Worm (Caenorhabditis elegans) whole organism, midembryonic: Measurements from ENCODE around the gene F15H10.12.

Experiments used
- T22C8.4 ChIP-seq: fragments of 200-800 bp; sonication (Bioruptor generic); IDR thresholded peaks from 2 replicates; pipeline ENCODE4 v1.3.6; 2022; ENCODE audit warnings: missing genetic modification characterization, missing compliant biosample characterization
- flt-1 ChIP-seq: fragments of 200-800 bp; sonication (Bioruptor generic); IDR thresholded peaks from 2 replicates; pipeline ENCODE4 v1.3.6; 2022; ENCODE audit warnings: missing genetic modification characterization, missing compliant biosample characterization
- klf-2 ChIP-seq: fragments of 200-800 bp; sonication (Bioruptor generic); conservative IDR thresholded peaks from 2 replicates; pipeline ENCODE4 v1.3.6; 2022; ENCODE audit warnings: missing genetic modification reagents, missing genetic modification characterization, missing compliant biosample characterization
- med-1 ChIP-seq: sonication (generic microtip); optimal IDR thresholded peaks from 2 replicates; lab custom pipeline; 2017; ENCODE audit warnings: missing genetic modification characterization, mild to moderate bottlenecking, missing compliant biosample characterization, antibody characterized with exemption, missing genetic modification reagents; ENCODE audit not compliant: insufficient read depth
- ztf-29 ChIP-seq: fragments of 200-800 bp; sonication (Bioruptor generic); IDR thresholded peaks from 2 replicates; pipeline ENCODE4 v1.3.6; 2022; ENCODE audit warnings: missing genetic modification reagents, missing genetic modification characterization, missing compliant biosample characterization

DNA sequence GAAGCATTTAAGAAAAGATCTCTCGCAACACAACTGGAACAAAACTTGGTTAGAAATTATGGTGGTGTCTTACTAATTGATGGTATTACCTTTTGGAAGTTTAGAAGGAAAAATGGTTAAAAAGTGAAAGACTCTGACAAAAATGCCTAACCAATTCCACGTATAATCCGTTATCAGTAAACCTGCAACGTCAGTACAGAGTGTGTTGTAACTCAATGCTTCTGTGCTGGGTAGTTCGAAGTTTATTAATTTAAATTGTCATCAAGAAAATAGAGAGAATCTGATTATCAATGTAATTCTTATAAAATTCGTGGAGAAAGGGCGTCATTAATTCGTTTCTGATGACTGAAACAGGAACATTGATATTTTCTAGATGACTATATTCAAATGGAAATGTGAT is 25.3 kb upstream of the F15H10.12 start:
- TF ChIP-seq flt-1 (GFP tag; lab: Robert Waterston, UW) = no peak
- no peak for TF ChIP-seq ztf-29
- no peak for TF ChIP-seq klf-2 (GFP tag; lab: Robert Waterston, UW)
- TF ChIP-seq med-1 (GFP tag; lab: Kevin White, UChicago) = no peak
- TF ChIP-seq T22C8.4 (GFP tag; lab: Robert Waterston, UW) = no peak
